Fruit fly (Drosophila melanogaster): Measurements from ENCODE around the gene CG42831.

CG42831 gene

dm6 chr3L:10769218-10770018 is 45.2 kb upstream of the CG42831 start (continued):
- TF ChIP-seq dysf (GFP tag; IDR thresholded peaks at IDR 0.05) (peak; percentile 71; the same call in 2 of the 3 replicates), ATbp (GFP tag; optimal IDR thresholded peaks at IDR 0.05) (peak; percentile 74), prd (optimal IDR thresholded peaks at IDR 0.05) (no peak), prd (GFP tag; IDR thresholded peaks at IDR 0.05) (peak; percentile 96), CTCF (GFP tag; optimal IDR thresholded peaks at IDR 0.05) (no peak), CG4404 (GFP tag; IDR thresholded peaks at IDR 0.05) (peak; percentile 97), Neu2 (GFP tag; optimal IDR thresholded peaks at IDR 0.05; ENCODE audit: borderline replicate concordance) (no peak), maf-S (GFP tag; optimal IDR thresholded peaks at IDR 0.05) (no peak), luna (GFP tag; optimal IDR thresholded peaks at IDR 0.05) (no peak), zen2 (GFP tag; IDR thresholded peaks at IDR 0.05; ENCODE audit: partially characterized antibody) (no peak), schlank (tag; optimal IDR thresholded peaks at IDR 0.05) (no peak), jigr1 (GFP tag; IDR thresholded peaks at IDR 0.05) (peak; percentile 62; the same call in 1 of the 3 replicates), so (GFP tag; IDR thresholded peaks at IDR 0.05) (peak; percentile 86), Nf-YA (GFP tag; IDR thresholded peaks at IDR 0.05) (peak; percentile 57), gem (tag; optimal IDR thresholded peaks at IDR 0.05) (peak; percentile 95), HmgZ (tag; optimal IDR thresholded peaks at IDR 0.05) (peak; percentile 57), unc-4 (GFP tag; IDR thresholded peaks at IDR 0.05; ENCODE audit: partially characterized antibody) (no peak), Sry-β (GFP tag; optimal IDR thresholded peaks at IDR 0.05) (peak; percentile 49), fd96Cb (tag; optimal IDR thresholded peaks at IDR 0.05) (peak; percentile 92), ara (GFP tag; IDR thresholded peaks at IDR 0.05) (peak; percentile 96), psq (GFP tag; optimal IDR thresholded peaks at IDR 0.05) (peak; percentile 85), CG31388 (GFP tag; optimal IDR thresholded peaks at IDR 0.05) (peak; percentile 57), Bteb2 (GFP tag; optimal IDR thresholded peaks at IDR 0.05) (no peak), CG7928 (GFP tag; optimal IDR thresholded peaks at IDR 0.05) (no peak), CG10462 (GFP tag; optimal IDR thresholded peaks at IDR 0.05) (peak; percentile 81), CG14014 (GFP tag; IDR thresholded peaks at IDR 0.05) (peak; percentile 60; the same call in 1 of the 2 replicates), ab (GFP tag; optimal IDR thresholded peaks at IDR 0.05) (no peak), Stat92E (GFP tag; optimal IDR thresholded peaks at IDR 0.05) (peak in 1 of 3 experiments; percentile 91), Ets65A (GFP tag) (no peak), Max (GFP tag; optimal IDR thresholded peaks at IDR 0.05) (peak; percentile 82), sr (GFP tag; IDR thresholded peaks at IDR 0.05) (0 out of 3 replicates have a peak, but pooled peaks have one; percentile 21), TFAM (GFP tag; optimal IDR thresholded peaks at IDR 0.05) (peak; percentile 56), slou (GFP tag; optimal IDR thresholded peaks at IDR 0.05) (no peak), pum (GFP tag; optimal IDR thresholded peaks at IDR 0.05) (peak; percentile 31), CG10147 (GFP tag; optimal IDR thresholded peaks at IDR 0.05) (peak; percentile 45), wor (GFP tag; IDR thresholded peaks at IDR 0.05) (peak; percentile 70), CG11085 (GFP tag; IDR thresholded peaks at IDR 0.05) (peak; percentile 45; the same call in 1 of the 2 replicates), CG15479 (GFP tag; optimal IDR thresholded peaks at IDR 0.05) (peak; percentile 68), CG11723 (GFP tag; optimal IDR thresholded peaks at IDR 0.05) (peak; percentile 73), Asciz (GFP tag; optimal IDR thresholded peaks at IDR 0.05) (peak; percentile 87), sens (GFP tag) (peak; percentile 97), en (GFP tag; optimal IDR thresholded peaks at IDR 0.05) (no peak), CG4328 (GFP tag; optimal IDR thresholded peaks at IDR 0.05) (peak; percentile 80), CHES-1-like (GFP tag; optimal IDR thresholded peaks at IDR 0.05) (no peak), lov (optimal IDR thresholded peaks at IDR 0.05) (no peak), lov (GFP tag; IDR thresholded peaks at IDR 0.05) (peak; percentile 96), peb (GFP tag; IDR thresholded peaks at IDR 0.05) (peak; percentile 85), CG5245 (GFP tag; optimal IDR thresholded peaks at IDR 0.05) (peak; percentile 90), Doc2 (GFP tag; IDR thresholded peaks at IDR 0.05) (no peak), NC2β (GFP tag; optimal IDR thresholded peaks at IDR 0.05) (peak; percentile 75), CG16779 (GFP tag; IDR thresholded peaks at IDR 0.05) (no peak)

Data from whole organism, embryonic.